Fruit fly (Drosophila melanogaster) whole organism, embryonic: Measurements from ENCODE around the gene Vsp37A.

Experiments used
- Awh ChIP-seq: fragments of 200-800 bp; sonication (Bioruptor generic); IDR thresholded peaks from 2 replicates; pipeline ENCODE4, ENCODE4 v1.3.6; 2022; ENCODE audit warnings: missing biosample characterization, missing genetic modification characterization
- CG10543 ChIP-seq: fragments of 200-800 bp; sonication (Bioruptor generic); optimal IDR thresholded peaks from 3 replicates; lab custom pipeline; 2017; ENCODE audit warnings: missing biosample characterization, mild to moderate bottlenecking, missing genetic modification characterization, moderate library complexity
- CG11456 ChIP-seq: fragments of 200-800 bp; sonication (Bioruptor generic); IDR thresholded peaks from 3 replicates; pipeline ENCODE4 v1.3.6; 2022; ENCODE audit warnings: missing biosample characterization, missing genetic modification characterization
- CG11696 ChIP-seq: fragments of 200-800 bp; sonication (Bioruptor generic); IDR thresholded peaks from 2 replicates; pipeline ENCODE4 v1.3.6; 2022; ENCODE audit warnings: missing biosample characterization, missing genetic modification characterization
- CG12155 ChIP-seq: fragments of 200-800 bp; sonication (Bioruptor generic); optimal IDR thresholded peaks from 3 replicates; lab custom pipeline; 2016; ENCODE audit warnings: missing biosample characterization, missing genetic modification characterization
- CG12391 ChIP-seq: fragments of 200-800 bp; sonication (Bioruptor generic); optimal IDR thresholded peaks from 3 replicates; lab custom pipeline; 2018; ENCODE audit warnings: missing biosample characterization, mild to moderate bottlenecking, missing genetic modification characterization, moderate library complexity
- CG12659 ChIP-seq: fragments of 200-800 bp; sonication (Bioruptor generic); optimal IDR thresholded peaks from 3 replicates; lab custom pipeline; 2017; ENCODE audit warnings: mild to moderate bottlenecking, missing biosample characterization, missing genetic modification reagents, missing genetic modification characterization
- CG13775 ChIP-seq: fragments of 200-800 bp; sonication (Bioruptor generic); optimal IDR thresholded peaks from 3 replicates; lab custom pipeline; 2017; ENCODE audit warnings: missing biosample characterization, mild to moderate bottlenecking, missing genetic modification characterization
- CG14710 ChIP-seq: fragments of 200-800 bp; sonication (Bioruptor generic); optimal IDR thresholded peaks from 3 replicates; lab custom pipeline; 2019; ENCODE audit warnings: missing biosample characterization, mild to moderate bottlenecking, missing genetic modification characterization, moderate library complexity
- CG15696 ChIP-seq: fragments of 200-800 bp; sonication (Bioruptor generic); optimal IDR thresholded peaks from 2 replicates; lab custom pipeline; 2019; ENCODE audit warnings: missing biosample characterization, mild to moderate bottlenecking, missing genetic modification characterization, moderate library complexity
- CG1602 ChIP-seq: fragments of 200-800 bp; sonication (Bioruptor generic); optimal IDR thresholded peaks from 3 replicates; lab custom pipeline; 2016; ENCODE audit warnings: missing biosample characterization, missing genetic modification characterization
- CG17612 ChIP-seq: fragments of 200-800 bp; sonication (Bioruptor generic); IDR thresholded peaks from 2 replicates; pipeline ENCODE4 v1.3.6; 2022; ENCODE audit warnings: missing biosample characterization, missing genetic modification characterization
- CG31441 ChIP-seq: fragments of 200-800 bp; sonication (Bioruptor generic); IDR thresholded peaks from 2 replicates; pipeline ENCODE4 v1.3.6; 2022; ENCODE audit warnings: missing biosample characterization, missing genetic modification characterization
- CG32772 ChIP-seq: fragments of 200-800 bp; sonication (Bioruptor generic); IDR thresholded peaks from 2 replicates; pipeline ENCODE4 v1.3.6; 2022; ENCODE audit warnings: missing biosample characterization, missing genetic modification characterization
- CG33213 ChIP-seq: fragments of 200-800 bp; sonication (Bioruptor generic); optimal IDR thresholded peaks from 3 replicates; lab custom pipeline; 2016; ENCODE audit warnings: missing biosample characterization, missing genetic modification characterization
- CG3407 ChIP-seq: fragments of 200-800 bp; sonication (Bioruptor generic); optimal IDR thresholded peaks from 2 replicates; lab custom pipeline; 2018; ENCODE audit warnings: missing biosample characterization, mild to moderate bottlenecking, missing genetic modification characterization
- CG34224 ChIP-seq: fragments of 200-800 bp; sonication (Bioruptor generic); IDR thresholded peaks from 3 replicates; pipeline ENCODE4 v1.3.6; 2022; ENCODE audit warnings: missing biosample characterization, missing genetic modification characterization; ENCODE audit not compliant: partially characterized antibody
- CG5180 ChIP-seq: fragments of 200-800 bp; sonication (Bioruptor generic); optimal IDR thresholded peaks from 3 replicates; lab custom pipeline; 2017; ENCODE audit warnings: missing biosample characterization, missing genetic modification characterization, mild to moderate bottlenecking, moderate library complexity, missing genetic modification reagents
- CG6689 ChIP-seq: fragments of 200-800 bp; sonication (Bioruptor generic); IDR thresholded peaks from 2 replicates; pipeline ENCODE4 v1.3.6; 2022; ENCODE audit warnings: missing biosample characterization, missing genetic modification characterization
- CG6791 ChIP-seq: fragments of 200-800 bp; sonication (Bioruptor generic); IDR thresholded peaks from 3 replicates; pipeline ENCODE4 v1.3.6; 2022; ENCODE audit warnings: missing biosample characterization, missing genetic modification characterization; ENCODE audit not compliant: partially characterized antibody
- CG7745 ChIP-seq: fragments of 200-800 bp; sonication (Bioruptor generic); optimal IDR thresholded peaks from 2 replicates; lab custom pipeline; 2018; ENCODE audit warnings: missing biosample characterization, mild to moderate bottlenecking, missing genetic modification characterization, moderate library complexity
- CG8290 ChIP-seq, 3 experiments: fragments of 200-800 bp; sonication (Bioruptor generic); optimal IDR thresholded peaks; 2 replicates each; lab custom pipeline; 2016 to 2019; ENCODE audit warnings: missing biosample characterization in 3 of 3, missing genetic modification characterization in 3 of 3, mild to moderate bottlenecking in 2 of 3, moderate library complexity in 1 of 3
- Camta ChIP-seq: fragments of 200-800 bp; sonication (Bioruptor generic); optimal IDR thresholded peaks from 2 replicates; lab custom pipeline; 2016; ENCODE audit warnings: missing biosample characterization, missing genetic modification characterization
- Dip2 ChIP-seq: fragments of 200-800 bp; sonication (Bioruptor generic); IDR thresholded peaks from 2 replicates; pipeline ENCODE4 v1.3.6; 2022; ENCODE audit warnings: missing biosample characterization, missing genetic modification characterization
- HLHmδ ChIP-seq: fragments of 200-800 bp; sonication (Bioruptor generic); optimal IDR thresholded peaks from 2 replicates; lab custom pipeline; 2018; ENCODE audit warnings: missing biosample characterization, mild to moderate bottlenecking, missing genetic modification characterization, moderate library complexity
- Lhr ChIP-seq: fragments of 200-800 bp; sonication (Bioruptor generic); optimal IDR thresholded peaks from 3 replicates; lab custom pipeline; 2017; ENCODE audit warnings: mild to moderate bottlenecking, missing biosample characterization, missing genetic modification reagents, missing genetic modification characterization
- NfI ChIP-seq: fragments of 200-800 bp; sonication (Bioruptor generic); optimal IDR thresholded peaks from 3 replicates; lab custom pipeline; 2018; ENCODE audit warnings: missing biosample characterization, mild to moderate bottlenecking, missing genetic modification characterization, moderate library complexity
- Oli ChIP-seq: fragments of 200-800 bp; sonication (Bioruptor generic); optimal IDR thresholded peaks from 2 replicates; lab custom pipeline; 2018; ENCODE audit warnings: missing biosample characterization, mild to moderate bottlenecking, missing genetic modification characterization, moderate library complexity
- Ravus ChIP-seq: fragments of 200-800 bp; sonication (Bioruptor generic); IDR thresholded peaks from 2 replicates; pipeline ENCODE4 v1.3.6; 2022; ENCODE audit warnings: missing biosample characterization, missing genetic modification characterization
- Scr ChIP-seq: fragments of 200-800 bp; sonication (Bioruptor generic); IDR thresholded peaks from 2 replicates; pipeline ENCODE4 v1.3.6; 2022; ENCODE audit warnings: missing biosample characterization, missing genetic modification characterization; ENCODE audit not compliant: partially characterized antibody
- Xrp1 ChIP-seq: fragments of 200-800 bp; sonication (Bioruptor generic); IDR thresholded peaks from 2 replicates; pipeline ENCODE4 v1.3.6; 2022; ENCODE audit warnings: missing biosample characterization, missing genetic modification characterization
- bigmax ChIP-seq: fragments of 200-800 bp; sonication (Bioruptor generic); optimal IDR thresholded peaks from 2 replicates; lab custom pipeline; 2018; ENCODE audit warnings: missing biosample characterization, mild to moderate bottlenecking, missing genetic modification characterization
- chif ChIP-seq, 2 experiments: fragments of 200-800 bp; sonication (Bioruptor generic); optimal IDR thresholded peaks; 3 replicates each; lab custom pipeline; 2016; ENCODE audit warnings: missing biosample characterization in 2 of 2, missing genetic modification characterization in 2 of 2
- crol ChIP-seq: fragments of 200-800 bp; sonication (Bioruptor generic); IDR thresholded peaks from 2 replicates; pipeline ENCODE4 v1.3.6; 2022; ENCODE audit warnings: missing biosample characterization, missing genetic modification characterization
- dimm ChIP-seq: fragments of 200-800 bp; sonication (Bioruptor generic); IDR thresholded peaks from 2 replicates; pipeline ENCODE4 v1.3.6; 2022; ENCODE audit warnings: missing biosample characterization, missing genetic modification characterization
- en ChIP-seq: fragments of 200-800 bp; sonication (Bioruptor generic); optimal IDR thresholded peaks from 2 replicates; lab custom pipeline; 2016; ENCODE audit warnings: missing biosample characterization, missing genetic modification characterization
- fd64A ChIP-seq: fragments of 200-800 bp; sonication (Bioruptor generic); optimal IDR thresholded peaks from 3 replicates; lab custom pipeline; 2018; ENCODE audit warnings: missing biosample characterization, mild to moderate bottlenecking, missing genetic modification characterization
- hb ChIP-seq: fragments of 200-800 bp; sonication (Bioruptor generic); IDR thresholded peaks from 3 replicates; pipeline ENCODE4 v1.3.6; 2022; ENCODE audit warnings: missing biosample characterization, missing genetic modification characterization; ENCODE audit not compliant: partially characterized antibody
- kah ChIP-seq: fragments of 200-800 bp; sonication (Bioruptor generic); optimal IDR thresholded peaks from 2 replicates; lab custom pipeline; 2018; ENCODE audit warnings: missing biosample characterization, mild to moderate bottlenecking, missing genetic modification characterization
- lbe ChIP-seq: fragments of 200-800 bp; sonication (Bioruptor generic); optimal IDR thresholded peaks from 2 replicates; lab custom pipeline; 2016; ENCODE audit warnings: missing biosample characterization, mild to moderate bottlenecking, missing genetic modification characterization
- repo ChIP-seq: fragments of 200-800 bp; sonication (Bioruptor generic); optimal IDR thresholded peaks from 2 replicates; lab custom pipeline; 2016; ENCODE audit warnings: missing biosample characterization, missing genetic modification characterization
- row ChIP-seq: fragments of 200-800 bp; sonication (Bioruptor generic); IDR thresholded peaks from 3 replicates; pipeline ENCODE4 v1.3.6; 2022; ENCODE audit warnings: missing biosample characterization, missing genetic modification characterization
- sd ChIP-seq: fragments of 200-800 bp; sonication (Bioruptor generic); optimal IDR thresholded peaks from 3 replicates; lab custom pipeline; 2018; ENCODE audit warnings: missing biosample characterization, mild to moderate bottlenecking, missing genetic modification characterization, moderate library complexity
- seq ChIP-seq: fragments of 200-800 bp; sonication (Bioruptor generic); IDR thresholded peaks from 2 replicates; pipeline ENCODE4 v1.3.6; 2022; ENCODE audit warnings: missing biosample characterization, missing genetic modification characterization
- sima ChIP-seq: fragments of 200-800 bp; sonication (Bioruptor generic); optimal IDR thresholded peaks from 2 replicates; lab custom pipeline; 2016; ENCODE audit warnings: missing biosample characterization, missing genetic modification characterization
- slou ChIP-seq: fragments of 200-800 bp; sonication (Bioruptor generic); optimal IDR thresholded peaks from 3 replicates; lab custom pipeline; 2016; ENCODE audit warnings: missing biosample characterization, missing genetic modification characterization
- sr ChIP-seq: fragments of 200-800 bp; sonication (Bioruptor generic); IDR thresholded peaks from 3 replicates; pipeline ENCODE4 v1.3.6; 2022; ENCODE audit warnings: missing biosample characterization, missing genetic modification characterization
- ssp ChIP-seq: fragments of 200-800 bp; sonication (Bioruptor generic); IDR thresholded peaks from 2 replicates; pipeline ENCODE4 v1.3.6; 2022; ENCODE audit warnings: missing biosample characterization, missing genetic modification characterization
- stwl ChIP-seq: fragments of 200-800 bp; sonication (Bioruptor generic); optimal IDR thresholded peaks from 3 replicates; lab custom pipeline; 2018; ENCODE audit warnings: missing biosample characterization, mild to moderate bottlenecking, missing genetic modification characterization, moderate library complexity
- tio ChIP-seq: fragments of 200-800 bp; sonication (Bioruptor generic); optimal IDR thresholded peaks from 2 replicates; lab custom pipeline; 2017; ENCODE audit warnings: missing biosample characterization, missing genetic modification characterization, inconsistent platforms
- trem ChIP-seq: fragments of 200-800 bp; optimal IDR thresholded peaks from 3 replicates; lab custom pipeline; 2019; ENCODE audit warnings: missing biosample characterization, mild to moderate bottlenecking, missing genetic modification characterization, moderate library complexity

Gene Vsp37A

dm6 chrX:625157-625627 lies 3.9 kb downstream of the Vsp37A start, which contains the start of the genes CG13364 and Hinfp (continued):
- TF ChIP-seq CG13775 (GFP tag; lab: Kevin White, UChicago) (no peak), CG11456 (no peak), kah (GFP tag; lab: Kevin White, UChicago) (no peak), CG17612 (no peak), CG11696 (GFP tag; lab: Robert Waterston, UW) (no peak), Awh (GFP tag; lab: Robert Waterston, UW) (no peak), CG34224 (GFP tag; lab: Robert Waterston, UW) (peak; percentile 79), crol (GFP tag; lab: Robert Waterston, UW) (no peak), stwl (peak; percentile 54), CG5180 (GFP tag; lab: Kevin White, UChicago) (no peak), Lhr (no peak), Xrp1 (GFP tag; lab: Robert Waterston, UW) (no peak), CG31441 (peak; percentile 39; the same call in 1 of the 2 replicates), tio (no peak), hb (GFP tag; lab: Robert Waterston, UW) (peak; percentile 84), chif (GFP tag; optimal IDR thresholded peaks at IDR 0.05; lab: Kevin White, UChicago) (no peak), slou (no peak), dimm (GFP tag; lab: Robert Waterston, UW) (no peak), Dip2 (no peak), CG12659 (GFP tag; lab: Kevin White, UChicago) (peak; percentile 39), trem (tag; lab: Kevin White, UChicago) (peak; percentile 72), HLHmδ (GFP tag; lab: Kevin White, UChicago) (no peak), CG10543 (GFP tag; lab: Kevin White, UChicago) (no peak), Scr (GFP tag; lab: Robert Waterston, UW) (peak; percentile 83), en (no peak), Camta (no peak), row (GFP tag; lab: Robert Waterston, UW) (peak; percentile 23; the same call in 1 of the 3 replicates), CG14710 (peak; percentile 50), repo (GFP tag; lab: Kevin White, UChicago) (no peak), CG33213 (no peak), Ravus (no peak), seq (GFP tag; lab: Robert Waterston, UW) (no peak), CG12155 (GFP tag; lab: Kevin White, UChicago) (no peak), CG15696 (tag; lab: Kevin White, UChicago) (no peak), lbe (GFP tag; lab: Kevin White, UChicago) (peak; percentile 19), CG7745 (tag; lab: Kevin White, UChicago) (no peak), Oli (tag; lab: Kevin White, UChicago) (no peak), CG12391 (tag; lab: Kevin White, UChicago) (peak; percentile 39), CG6689 (GFP tag; lab: Robert Waterston, UW) (no peak), sd (tag; lab: Kevin White, UChicago) (peak; percentile 23), CG32772 (no peak), CG6791 (peak; percentile 86), CG8290 (GFP tag; optimal IDR thresholded peaks at IDR 0.05; lab: Kevin White, UChicago) (peak; percentile 24), CG8290 (tag; optimal IDR thresholded peaks at IDR 0.05; lab: Kevin White, UChicago) (no peak), NfI (no peak), sr (GFP tag; lab: Robert Waterston, UW) (no peak), sima (no peak), bigmax (GFP tag; lab: Kevin White, UChicago) (no peak), CG3407 (no peak), CG1602 (no peak), fd64A (GFP tag; lab: Kevin White, UChicago) (no peak), ssp (no peak)
